Fruit fly (Drosophila melanogaster) Kc167 (cell line): ENCODE results near the gene CG6415.

Experiments used
- Myc ChIP-seq: fragments of >200 bp; optimal IDR thresholded peaks from 2 replicates; lab custom pipeline; 2017; ENCODE audit warnings: missing external identifiers
- Sin3A ChIP-seq: fragments of >200 bp; optimal IDR thresholded peaks from 2 replicates; lab custom pipeline; 2018; ENCODE audit warnings: missing external identifiers
- psq ChIP-seq: fragments of >200 bp; optimal IDR thresholded peaks from 2 replicates; lab custom pipeline; 2017; ENCODE audit warnings: missing external identifiers
- ttk ChIP-seq: sonication (Bioruptor generic); optimal IDR thresholded peaks from 2 replicates; lab custom pipeline; 2017; ENCODE audit warnings: missing external identifiers

DNA sequence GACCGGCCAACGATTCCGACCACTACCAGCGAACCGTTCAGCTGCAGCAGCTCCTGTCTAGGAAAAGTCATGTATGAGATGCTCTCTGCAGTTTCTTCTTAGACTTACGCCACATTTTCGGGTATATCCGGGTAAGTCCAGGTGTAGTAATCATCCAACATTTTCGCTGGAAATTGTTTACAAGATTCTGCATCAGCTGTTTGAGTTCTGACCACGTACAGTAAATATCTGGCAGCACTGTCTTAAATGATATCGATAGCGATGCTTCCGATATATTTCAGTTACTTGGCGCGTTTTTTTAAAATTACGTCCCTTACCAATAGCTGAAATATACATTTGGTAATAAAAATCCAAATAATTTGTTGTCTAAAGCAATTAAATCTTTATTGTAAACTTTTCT, 40.3 kb downstream of the CG6415 start, which contains the start of gene CG6729:
- TF ChIP-seq psq (no peak), Sin3A (lab: Kevin White, UChicago) (no peak), ttk (lab: Kevin White, UChicago) (no peak), Myc (lab: Kevin White, UChicago) (no peak)
